Fruit fly (Drosophila melanogaster): Measurements from ENCODE around the gene CG7565.

dm6 chr3L:8081822-8082221, 9.8 kb downstream of the CG7565 start:
- TF ChIP-seq CG8478 (optimal IDR thresholded peaks at IDR 0.05) (no peak), CTCF (optimal IDR thresholded peaks at IDR 0.05) (no peak)
